Fruit fly (Drosophila melanogaster) whole organism, embryonic: ENCODE data around the gene spd-2.

Source experiments
- B-H1 ChIP-seq: fragments of 200-800 bp; sonication (Bioruptor generic); IDR thresholded peaks from 3 replicates; pipeline ENCODE4 v1.3.6; 2022; ENCODE audit warnings: missing biosample characterization, missing genetic modification characterization
- CG10274 ChIP-seq: fragments of 200-800 bp; sonication (Bioruptor generic); optimal IDR thresholded peaks from 3 replicates; lab custom pipeline; 2017; ENCODE audit warnings: missing biosample characterization, mild to moderate bottlenecking, missing genetic modification characterization
- CG12391 ChIP-seq: fragments of 200-800 bp; sonication (Bioruptor generic); optimal IDR thresholded peaks from 3 replicates; lab custom pipeline; 2018; ENCODE audit warnings: missing biosample characterization, mild to moderate bottlenecking, missing genetic modification characterization, moderate library complexity
- CG13424 ChIP-seq: fragments of 200-800 bp; sonication (Bioruptor generic); optimal IDR thresholded peaks from 2 replicates; lab custom pipeline; 2019; ENCODE audit warnings: missing biosample characterization, mild to moderate bottlenecking, missing genetic modification characterization, moderate library complexity
- CG13624 ChIP-seq: fragments of 200-800 bp; sonication (Bioruptor generic); optimal IDR thresholded peaks from 2 replicates; lab custom pipeline; 2016; ENCODE audit warnings: missing biosample characterization, missing genetic modification characterization
- CG14667 ChIP-seq: fragments of 200-800 bp; sonication (Bioruptor generic); IDR thresholded peaks from 2 replicates; pipeline ENCODE4 v1.3.6; 2022; ENCODE audit warnings: missing biosample characterization, missing genetic modification characterization
- CG17359 ChIP-seq: fragments of 200-800 bp; sonication (Bioruptor generic); optimal IDR thresholded peaks from 3 replicates; lab custom pipeline; 2018; ENCODE audit warnings: missing biosample characterization, mild to moderate bottlenecking, missing genetic modification characterization, moderate library complexity
- CG17361 ChIP-seq: fragments of 200-800 bp; sonication (Bioruptor generic); IDR thresholded peaks from 3 replicates; pipeline ENCODE4 v1.3.6; 2022; ENCODE audit warnings: missing biosample characterization, missing genetic modification characterization
- CG18011 ChIP-seq: fragments of 200-800 bp; sonication (Bioruptor generic); optimal IDR thresholded peaks from 2 replicates; lab custom pipeline; 2017; ENCODE audit warnings: missing biosample characterization, missing genetic modification characterization, mild to moderate bottlenecking, moderate library complexity, missing genotype
- CG18764 ChIP-seq: fragments of 200-800 bp; sonication (Bioruptor generic); optimal IDR thresholded peaks from 3 replicates; lab custom pipeline; 2016; ENCODE audit warnings: missing biosample characterization, missing genetic modification characterization
- CG30403 ChIP-seq: fragments of 200-800 bp; sonication (Bioruptor generic); optimal IDR thresholded peaks from 3 replicates; lab custom pipeline; 2016; ENCODE audit warnings: missing biosample characterization, missing genetic modification characterization
- CG3995 ChIP-seq: fragments of 200-800 bp; sonication (Bioruptor generic); optimal IDR thresholded peaks from 3 replicates; lab custom pipeline; 2016; ENCODE audit warnings: missing biosample characterization, missing genetic modification characterization
- CG6654 ChIP-seq: fragments of 200-800 bp; sonication (Bioruptor generic); optimal IDR thresholded peaks from 2 replicates; lab custom pipeline; 2017; ENCODE audit warnings: missing biosample characterization, mild to moderate bottlenecking, missing genetic modification characterization
- CG6765 ChIP-seq: fragments of 200-800 bp; sonication (Bioruptor generic); optimal IDR thresholded peaks from 3 replicates; lab custom pipeline; 2017; ENCODE audit warnings: missing biosample characterization, mild to moderate bottlenecking, missing genetic modification characterization
- CG7271 ChIP-seq: fragments of 200-800 bp; sonication (Bioruptor generic); optimal IDR thresholded peaks from 2 replicates; lab custom pipeline; 2018; ENCODE audit warnings: missing biosample characterization, mild to moderate bottlenecking, missing genetic modification characterization, moderate library complexity
- CG7963 ChIP-seq: fragments of 200-800 bp; sonication (Bioruptor generic); IDR thresholded peaks from 3 replicates; pipeline ENCODE4 v1.3.6; 2022; ENCODE audit warnings: missing biosample characterization, missing genetic modification characterization; ENCODE audit not compliant: partially characterized antibody
- CG8281 ChIP-seq: fragments of 200-800 bp; sonication (Bioruptor generic); optimal IDR thresholded peaks from 2 replicates; lab custom pipeline; 2018; ENCODE audit warnings: missing biosample characterization, mild to moderate bottlenecking, missing genetic modification characterization, moderate library complexity
- E2f2 ChIP-seq: fragments of 200-800 bp; sonication (Bioruptor generic); IDR thresholded peaks from 2 replicates; pipeline ENCODE4 v1.3.6; 2022; ENCODE audit warnings: missing biosample characterization, missing genetic modification characterization
- Elba2 ChIP-seq: fragments of 200-800 bp; sonication (Bioruptor generic); optimal IDR thresholded peaks from 3 replicates; lab custom pipeline; 2016; ENCODE audit warnings: missing biosample characterization, missing genetic modification characterization
- Fer1 ChIP-seq: fragments of 200-800 bp; sonication (Bioruptor generic); optimal IDR thresholded peaks from 2 replicates; lab custom pipeline; 2017; ENCODE audit warnings: missing biosample characterization, mild to moderate bottlenecking, missing genetic modification characterization
- Hr3 ChIP-seq: fragments of 200-800 bp; sonication (Bioruptor generic); optimal IDR thresholded peaks from 3 replicates; lab custom pipeline; 2016; ENCODE audit warnings: missing biosample characterization, missing genetic modification characterization
- Kr ChIP-seq: fragments of 200-800 bp; sonication (Bioruptor generic); optimal IDR thresholded peaks from 2 replicates; lab custom pipeline; 2017; ENCODE audit warnings: missing biosample characterization, mild to moderate bottlenecking, missing genetic modification characterization
- Sox102F ChIP-seq: fragments of 200-800 bp; sonication (Bioruptor generic); optimal IDR thresholded peaks from 2 replicates; lab custom pipeline; 2018; ENCODE audit warnings: missing biosample characterization, mild to moderate bottlenecking, missing genetic modification characterization, moderate library complexity
- Spps ChIP-seq: fragments of 200-800 bp; sonication (Bioruptor generic); optimal IDR thresholded peaks from 2 replicates; lab custom pipeline; 2018; ENCODE audit warnings: missing biosample characterization, mild to moderate bottlenecking, missing genetic modification characterization
- bbx ChIP-seq: fragments of 200-800 bp; sonication (Bioruptor generic); IDR thresholded peaks from 2 replicates; pipeline ENCODE4 v1.3.6; 2022; ENCODE audit warnings: missing biosample characterization, missing genetic modification characterization; ENCODE audit not compliant: partially characterized antibody
- bsh ChIP-seq, 2 experiments: fragments of 200-800 bp; sonication (Bioruptor generic); optimal IDR thresholded peaks; 2 replicates each; lab custom pipeline; 2017 to 2018; ENCODE audit warnings: mild to moderate bottlenecking in 2 of 2, missing biosample characterization in 2 of 2, missing genetic modification characterization in 2 of 2, moderate library complexity in 1 of 2
- crp ChIP-seq, 2 experiments: fragments of 200-800 bp; sonication (Bioruptor generic); optimal IDR thresholded peaks; 2 replicates in 1 of 2; 3 replicates in 1 of 2; lab custom pipeline; 2017; ENCODE audit warnings: missing biosample characterization in 2 of 2, missing genetic modification characterization in 2 of 2, mild to moderate bottlenecking in 1 of 2, moderate library complexity in 1 of 2
- ems ChIP-seq: fragments of 200-800 bp; sonication (Bioruptor generic); optimal IDR thresholded peaks from 3 replicates; lab custom pipeline; 2016; ENCODE audit warnings: missing biosample characterization, missing genetic modification characterization
- exex ChIP-seq: fragments of 200-800 bp; sonication (Bioruptor generic); optimal IDR thresholded peaks from 4 replicates; lab custom pipeline; 2018; ENCODE audit warnings: missing biosample characterization, mild to moderate bottlenecking, missing genetic modification characterization, moderate library complexity
- fd102C ChIP-seq: fragments of 200-800 bp; sonication (Bioruptor generic); optimal IDR thresholded peaks from 2 replicates; lab custom pipeline; 2018; ENCODE audit warnings: missing biosample characterization, mild to moderate bottlenecking, missing genetic modification characterization, moderate library complexity
- grn ChIP-seq: fragments of 200-800 bp; sonication (Bioruptor generic); optimal IDR thresholded peaks from 3 replicates; lab custom pipeline; 2017; ENCODE audit warnings: missing biosample characterization, missing genetic modification characterization
- hbn ChIP-seq: fragments of 200-800 bp; sonication (Bioruptor generic); IDR thresholded peaks from 2 replicates; pipeline ENCODE4 v1.3.6; 2022; ENCODE audit warnings: missing biosample characterization, missing genetic modification characterization; ENCODE audit not compliant: partially characterized antibody
- lola ChIP-seq, 3 experiments: fragments of >200 bp in 2 of 3; fragments of 200-800 bp in 1 of 3; sonication (Bioruptor generic) in 1 of 3; optimal IDR thresholded peaks; 2 replicates each; lab custom pipeline; 2017 to 2019; ENCODE audit warnings: missing biosample characterization in 3 of 3, missing genetic modification characterization in 3 of 3, mild to moderate bottlenecking in 1 of 3, moderate library complexity in 1 of 3
- lov ChIP-seq, 2 experiments: fragments of 200-800 bp in 1 of 2; fragments of >200 bp in 1 of 2; sonication (Bioruptor generic) in 1 of 2; IDR thresholded peaks in 1 of 2; optimal IDR thresholded peaks in 1 of 2; 2 replicates in 1 of 2; 3 replicates in 1 of 2; pipeline versions ENCODE4 v1.3.6 to Lab custom; 2017 to 2022; ENCODE audit warnings: missing biosample characterization in 1 of 2, missing genetic modification characterization in 1 of 2
- pan ChIP-seq, 4 experiments: fragments of >200 bp in 3 of 4; fragments of 200-800 bp in 1 of 4; sonication (Bioruptor generic) in 1 of 4; optimal IDR thresholded peaks in 3 of 4; IDR thresholded peaks in 1 of 4; 2 replicates each; pipeline versions ENCODE4 v1.3.6 to Lab custom; 2017 to 2022; ENCODE audit warnings: missing biosample characterization in 2 of 4, missing genetic modification characterization in 2 of 4, mixed read lengths in 1 of 4
- pb ChIP-seq: fragments of 200-800 bp; sonication (Bioruptor generic); optimal IDR thresholded peaks from 3 replicates; lab custom pipeline; 2016; ENCODE audit warnings: missing biosample characterization, missing genetic modification characterization
- phol ChIP-seq: fragments of 200-800 bp; sonication (Bioruptor generic); optimal IDR thresholded peaks from 3 replicates; lab custom pipeline; 2018; ENCODE audit warnings: missing biosample characterization, mild to moderate bottlenecking, missing genetic modification characterization, moderate library complexity
- row ChIP-seq: fragments of 200-800 bp; sonication (Bioruptor generic); IDR thresholded peaks from 3 replicates; pipeline ENCODE4 v1.3.6; 2022; ENCODE audit warnings: missing biosample characterization, missing genetic modification characterization
- schlank ChIP-seq: fragments of 200-800 bp; sonication (Bioruptor generic); optimal IDR thresholded peaks from 2 replicates; lab custom pipeline; 2018; ENCODE audit warnings: missing biosample characterization, mild to moderate bottlenecking, missing genetic modification characterization
- sd ChIP-seq: fragments of 200-800 bp; sonication (Bioruptor generic); optimal IDR thresholded peaks from 3 replicates; lab custom pipeline; 2018; ENCODE audit warnings: missing biosample characterization, mild to moderate bottlenecking, missing genetic modification characterization, moderate library complexity
- sens-2 ChIP-seq: fragments of 200-800 bp; sonication (Bioruptor generic); IDR thresholded peaks from 2 replicates; pipeline ENCODE4 v1.3.6; 2022; ENCODE audit warnings: missing biosample characterization, missing genetic modification characterization
- stc ChIP-seq: fragments of 200-800 bp; sonication (Bioruptor generic); IDR thresholded peaks from 2 replicates; pipeline ENCODE4 v1.3.6; 2022; ENCODE audit warnings: missing biosample characterization, missing genetic modification characterization
- stwl ChIP-seq: fragments of 200-800 bp; sonication (Bioruptor generic); optimal IDR thresholded peaks from 3 replicates; lab custom pipeline; 2018; ENCODE audit warnings: missing biosample characterization, mild to moderate bottlenecking, missing genetic modification characterization, moderate library complexity
- tgo ChIP-seq: fragments of 200-800 bp; sonication (Bioruptor generic); IDR thresholded peaks from 3 replicates; pipeline ENCODE4 v1.3.6; 2022; ENCODE audit warnings: missing biosample characterization, missing genetic modification characterization
- tx ChIP-seq: fragments of 200-800 bp; sonication (Bioruptor generic); optimal IDR thresholded peaks from 2 replicates; lab custom pipeline; 2016; ENCODE audit warnings: missing biosample characterization, missing genetic modification characterization
- wor ChIP-seq: fragments of 200-800 bp; sonication (Bioruptor generic); IDR thresholded peaks from 2 replicates; pipeline ENCODE4 v1.3.6; 2022; ENCODE audit warnings: missing biosample characterization, missing genetic modification characterization
- yki ChIP-seq: fragments of >200 bp; optimal IDR thresholded peaks from 3 replicates; lab custom pipeline; 2018
- zen2 ChIP-seq: fragments of 200-800 bp; sonication (Bioruptor generic); IDR thresholded peaks from 3 replicates; pipeline ENCODE4 v1.3.6; 2022; ENCODE audit warnings: missing biosample characterization, missing genetic modification characterization; ENCODE audit not compliant: partially characterized antibody

The spd-2 gene

dm6 chr3L:16640509-16641068 is 45.8 kb upstream of the spd-2 start (continued):
- TF ChIP-seq row (no peak), schlank (tag; lab: Kevin White, UChicago) (no peak), pan (optimal IDR thresholded peaks at IDR 0.05; lab: Kevin White, UChicago) (no peak), pan (GFP tag; optimal IDR thresholded peaks at IDR 0.05 in 1 of 2, IDR thresholded peaks at IDR 0.05 in 1 of 2) (peak in 1 of 2 experiments; percentile 13), zen2 (GFP tag; lab: Robert Waterston, UW) (no peak), Kr (GFP tag; lab: Kevin White, UChicago) (peak; percentile 66), bsh (GFP tag; optimal IDR thresholded peaks at IDR 0.05; lab: Kevin White, UChicago) (peak in 1 of 2 experiments; percentile 52), CG10274 (GFP tag; lab: Kevin White, UChicago) (no peak), Spps (tag; lab: Kevin White, UChicago) (peak; percentile 56), exex (tag; lab: Kevin White, UChicago) (no peak), lola (GFP tag; optimal IDR thresholded peaks at IDR 0.05; lab: Kevin White, UChicago) (peak in 1 of 3 experiments; percentile 55), CG13424 (no peak), CG6654 (GFP tag; lab: Kevin White, UChicago) (no peak), yki (no peak), Fer1 (GFP tag; lab: Kevin White, UChicago) (no peak), stwl (tag; lab: Kevin White, UChicago) (peak; percentile 47), pb (GFP tag; lab: Kevin White, UChicago) (no peak), phol (tag; lab: Kevin White, UChicago) (peak; percentile 33), CG12391 (tag; lab: Kevin White, UChicago) (peak; percentile 35), wor (GFP tag; lab: Robert Waterston, UW) (no peak), hbn (GFP tag; lab: Robert Waterston, UW) (no peak), CG17359 (peak; percentile 47), CG30403 (no peak), bbx (GFP tag; lab: Robert Waterston, UW) (no peak), fd102C (GFP tag; lab: Kevin White, UChicago) (peak; percentile 76), CG7963 (GFP tag; lab: Robert Waterston, UW) (no peak), E2f2 (GFP tag; lab: Robert Waterston, UW) (no peak), CG3995 (GFP tag; lab: Kevin White, UChicago) (no peak), CG17361 (GFP tag; lab: Robert Waterston, UW) (peak; percentile 58; the same call in 1 of the 3 replicates), tx (GFP tag; lab: Kevin White, UChicago) (no peak), CG14667 (GFP tag; lab: Robert Waterston, UW) (no peak), lov (optimal IDR thresholded peaks at IDR 0.05; lab: Kevin White, UChicago) (no peak), lov (GFP tag; IDR thresholded peaks at IDR 0.05; lab: Robert Waterston, UW) (no peak; the same call in 2 of the 3 replicates), sens-2 (no peak), Hr3 (no peak), Elba2 (GFP tag; lab: Kevin White, UChicago) (no peak), ems (GFP tag; lab: Kevin White, UChicago) (no peak), CG7271 (tag; lab: Kevin White, UChicago) (peak; percentile 66), stc (GFP tag; lab: Robert Waterston, UW) (peak; percentile 12; the same call in 1 of the 2 replicates), CG6765 (GFP tag; lab: Kevin White, UChicago) (no peak), tgo (GFP tag; lab: Robert Waterston, UW) (no peak), sd (tag; lab: Kevin White, UChicago) (no peak), CG18764 (peak; percentile 35), Sox102F (GFP tag; lab: Kevin White, UChicago) (peak; percentile 28), CG8281 (tag; lab: Kevin White, UChicago) (peak; percentile 88), CG13624 (GFP tag; lab: Kevin White, UChicago) (no peak), CG18011 (GFP tag; lab: Kevin White, UChicago) (no peak), B-H1 (GFP tag; lab: Robert Waterston, UW) (no peak), grn (no peak), crp (GFP tag; optimal IDR thresholded peaks at IDR 0.05; lab: Kevin White, UChicago) (no peak)
